Worm (Caenorhabditis elegans) whole organism, early embryonic: ENCODE measurements around the gene F07C4.11.

ENCODE experiments used
- aly-1 ChIP-seq: sonication (generic microtip); optimal IDR thresholded peaks from 2 replicates; lab custom pipeline; 2016; ENCODE audit warnings: missing genetic modification characterization, missing compliant biosample characterization
- ama-1 ChIP-seq: fragments of 150-350 bp; optimal IDR thresholded peaks from 2 replicates; lab custom pipeline; 2014
- ceh-13 ChIP-seq: fragments of 200-800 bp; sonication (Bioruptor generic); optimal IDR thresholded peaks from 2 replicates; lab custom pipeline; 2018; ENCODE audit warnings: mild to moderate bottlenecking, missing genetic modification characterization, missing compliant biosample characterization

- TF ChIP-seq ama-1 (lab: Kevin White, UChicago), result no peak
- no peak for TF ChIP-seq ceh-13 (GFP tag; lab: Kevin White, UChicago)
- no peak for TF ChIP-seq aly-1 (tag; lab: Kevin White, UChicago)
Measured at ce11 chrV:7675904-7676303, 32.6 kb upstream of the F07C4.11 start, which contains the start of gene C12D5.3.
